Worm (Caenorhabditis elegans) whole organism, L1 larva: ENCODE measurements around the gene C34B4.2.
A peak's percentile ranks its signal among the peaks of the same experiment; 100 is the strongest.

Source experiments
- C16A3.4 ChIP-seq: fragments of 150-350 bp; optimal IDR thresholded peaks from 2 replicates; lab custom pipeline; 2014; ENCODE audit warnings: missing biosample characterization, missing genetic modification characterization
- C34B4.2 ChIP-seq: sonication (generic microtip); optimal IDR thresholded peaks from 2 replicates; lab custom pipeline; 2017; ENCODE audit warnings: mild to moderate bottlenecking, missing genetic modification characterization, missing compliant biosample characterization
- F16B12.6 ChIP-seq: fragments of 150-350 bp; optimal IDR thresholded peaks from 2 replicates; lab custom pipeline; 2014; ENCODE audit warnings: missing biosample characterization, missing genetic modification characterization
- blmp-1 ChIP-seq: fragments of 150-350 bp; optimal IDR thresholded peaks from 2 replicates; lab custom pipeline; 2014; ENCODE audit warnings: missing biosample characterization, missing genetic modification characterization
- ceh-63 ChIP-seq: fragments of 200-800 bp; sonication (Bioruptor generic); optimal IDR thresholded peaks from 2 replicates; lab custom pipeline; 2018; ENCODE audit warnings: mild to moderate bottlenecking, missing genetic modification characterization, missing compliant biosample characterization
- ceh-82 ChIP-seq, 3 experiments: fragments of 150-350 bp in 1 of 3; sonication (generic microtip) in 2 of 3; optimal IDR thresholded peaks; 2 replicates each; lab custom pipeline; 2014 to 2017; ENCODE audit warnings: missing biosample characterization in 3 of 3, missing genetic modification characterization in 3 of 3
- ceh-90 ChIP-seq: sonication (generic microtip); optimal IDR thresholded peaks from 2 replicates; lab custom pipeline; 2016; ENCODE audit warnings: missing genetic modification characterization, missing compliant biosample characterization
- ces-1 ChIP-seq: fragments of 150-350 bp; optimal IDR thresholded peaks from 2 replicates; lab custom pipeline; 2014; ENCODE audit warnings: missing biosample characterization, missing genetic modification reagents, missing genetic modification characterization
- dpl-1 ChIP-seq, 3 experiments: fragments of 150-350 bp in 2 of 3; sonication (generic microtip) in 1 of 3; optimal IDR thresholded peaks; 2 replicates each; lab custom pipeline; 2014 to 2017; ENCODE audit warnings: missing biosample characterization in 3 of 3, missing genetic modification characterization in 3 of 3, missing genetic modification reagents in 3 of 3
- dsc-1 ChIP-seq: sonication (generic microtip); optimal IDR thresholded peaks from 2 replicates; lab custom pipeline; 2016; ENCODE audit warnings: mild to moderate bottlenecking, missing genetic modification characterization, missing compliant biosample characterization
- egl-13 ChIP-seq: sonication (generic microtip); optimal IDR thresholded peaks from 2 replicates; lab custom pipeline; 2016; ENCODE audit warnings: missing genotype, missing genetic modification reagents, missing genetic modification characterization, missing compliant biosample characterization
- egl-27 ChIP-seq, 2 experiments: fragments of 150-350 bp in 1 of 2; sonication (generic microtip); optimal IDR thresholded peaks; 3 replicates each; lab custom pipeline; 2017 to 2018; ENCODE audit warnings: missing biosample characterization in 2 of 2, missing genetic modification characterization in 2 of 2, missing genetic modification reagents in 2 of 2
- elt-3 ChIP-seq, 6 experiments: fragments of 150-350 bp in 1 of 6; sonication (generic microtip); optimal IDR thresholded peaks; 2 replicates each; lab custom pipeline; 2017 to 2018; ENCODE audit warnings: missing biosample characterization in 6 of 6, missing genetic modification characterization in 6 of 6, inconsistent platforms in 1 of 6
- ets-5 ChIP-seq: fragments of 200-800 bp; sonication (Bioruptor generic); IDR thresholded peaks from 2 replicates; pipeline ENCODE4 v1.3.6; 2022; ENCODE audit warnings: missing genetic modification characterization, missing compliant biosample characterization
- fkh-10 ChIP-seq: sonication (generic microtip); optimal IDR thresholded peaks from 2 replicates; lab custom pipeline; 2017; ENCODE audit warnings: missing biosample characterization, missing genetic modification reagents, missing genetic modification characterization
- grh-1 ChIP-seq: fragments of 200-800 bp; sonication (Bioruptor generic); IDR thresholded peaks from 2 replicates; pipeline ENCODE4 v1.3.6; 2022; ENCODE audit warnings: missing genetic modification reagents, missing genetic modification characterization, missing compliant biosample characterization
- hpl-2 ChIP-seq: fragments of 150-350 bp; optimal IDR thresholded peaks from 2 replicates; lab custom pipeline; 2014; ENCODE audit warnings: missing biosample characterization, missing genetic modification reagents, missing genetic modification characterization
- irx-1 ChIP-seq: sonication (generic microtip); optimal IDR thresholded peaks from 2 replicates; lab custom pipeline; 2016; ENCODE audit warnings: missing genetic modification characterization, missing compliant biosample characterization
- isw-1 ChIP-seq: fragments of 200-800 bp; sonication (Bioruptor generic); IDR thresholded peaks from 2 replicates; pipeline ENCODE4 v1.3.6; 2022; ENCODE audit warnings: missing genetic modification characterization, missing compliant biosample characterization
- jun-1 ChIP-seq: fragments of 150-350 bp; optimal IDR thresholded peaks from 2 replicates; lab custom pipeline; 2014; ENCODE audit warnings: missing biosample characterization, missing genetic modification reagents, missing genetic modification characterization
- lin-13 ChIP-seq: fragments of 150-350 bp; optimal IDR thresholded peaks from 2 replicates; lab custom pipeline; 2014; ENCODE audit warnings: missing biosample characterization, missing genetic modification reagents, missing genetic modification characterization
- lin-35 ChIP-seq, 2 experiments: fragments of 150-350 bp; optimal IDR thresholded peaks; 2 replicates each; lab custom pipeline; 2014; ENCODE audit warnings: missing biosample characterization in 2 of 2, missing genetic modification characterization in 2 of 2, missing genetic modification reagents in 2 of 2
- lir-3 ChIP-seq: sonication (generic microtip); optimal IDR thresholded peaks from 2 replicates; lab custom pipeline; 2016; ENCODE audit warnings: mild to moderate bottlenecking, missing genetic modification characterization, moderate library complexity, missing compliant biosample characterization; ENCODE audit not compliant: poor library complexity
- mab-9 ChIP-seq: fragments of 200-800 bp; sonication (Bioruptor generic); IDR thresholded peaks from 2 replicates; pipeline ENCODE4 v1.3.6; 2022; ENCODE audit warnings: missing genetic modification reagents, missing genetic modification characterization, missing compliant biosample characterization
- mdl-1 ChIP-seq, 2 experiments: fragments of 150-350 bp; optimal IDR thresholded peaks; 2 replicates each; lab custom pipeline; 2014 to 2017; ENCODE audit warnings: missing biosample characterization in 2 of 2, missing genetic modification characterization in 2 of 2, inconsistent platforms in 1 of 2
- mep-1 ChIP-seq: fragments of 150-350 bp; optimal IDR thresholded peaks from 2 replicates; lab custom pipeline; 2014; ENCODE audit warnings: missing biosample characterization, missing genetic modification characterization
- nhr-11 ChIP-seq: fragments of 150-350 bp; optimal IDR thresholded peaks from 2 replicates; lab custom pipeline; 2014; ENCODE audit warnings: missing biosample characterization, missing genetic modification characterization
- nhr-19 ChIP-seq: fragments of 200-800 bp; sonication (Bioruptor generic); conservative IDR thresholded peaks from 2 replicates; pipeline ENCODE4 v1.3.6; 2022; ENCODE audit warnings: missing genetic modification characterization, missing compliant biosample characterization
- nhr-237 ChIP-seq: fragments of 150-350 bp; optimal IDR thresholded peaks from 2 replicates; lab custom pipeline; 2014; ENCODE audit warnings: missing biosample characterization, missing genetic modification characterization
- nhr-28 ChIP-seq: fragments of 150-350 bp; optimal IDR thresholded peaks from 2 replicates; lab custom pipeline; 2014; ENCODE audit warnings: missing biosample characterization, missing genetic modification characterization
- nhr-47 ChIP-seq: sonication (generic microtip); optimal IDR thresholded peaks from 2 replicates; lab custom pipeline; 2016; ENCODE audit warnings: mild to moderate bottlenecking, missing genetic modification characterization, moderate library complexity, missing compliant biosample characterization
- nhr-71 ChIP-seq: sonication (generic microtip); optimal IDR thresholded peaks from 2 replicates; lab custom pipeline; 2016; ENCODE audit warnings: mild to moderate bottlenecking, missing genetic modification characterization, moderate library complexity, missing compliant biosample characterization
- nhr-76 ChIP-seq: sonication (generic microtip); optimal IDR thresholded peaks from 2 replicates; lab custom pipeline; 2017; ENCODE audit warnings: missing biosample characterization, missing genetic modification characterization
- nhr-77 ChIP-seq: fragments of 150-350 bp; optimal IDR thresholded peaks from 2 replicates; lab custom pipeline; 2014; ENCODE audit warnings: missing biosample characterization, missing genetic modification characterization
- nhr-85 ChIP-seq: sonication (generic microtip); peaks from one replicate; lab custom pipeline; 2016; ENCODE audit warnings: missing genetic modification characterization, inconsistent platforms, missing compliant biosample characterization
- nhr-90 ChIP-seq: sonication (generic microtip); optimal IDR thresholded peaks from 2 replicates; lab custom pipeline; 2016; ENCODE audit warnings: mild to moderate bottlenecking, missing genetic modification characterization, missing compliant biosample characterization; ENCODE audit not compliant: poor library complexity
- pag-3 ChIP-seq: sonication (generic microtip); optimal IDR thresholded peaks from 2 replicates; lab custom pipeline; 2017; ENCODE audit warnings: missing genetic modification characterization, mild to moderate bottlenecking, missing compliant biosample characterization, antibody characterized with exemption, borderline replicate concordance; ENCODE audit not compliant: insufficient read depth
- pqm-1 ChIP-seq: sonication (generic microtip); optimal IDR thresholded peaks from 3 replicates; lab custom pipeline; 2017; ENCODE audit warnings: missing biosample characterization, missing genetic modification characterization
- rnt-1 ChIP-seq: sonication (generic microtip); optimal IDR thresholded peaks from 2 replicates; lab custom pipeline; 2016; ENCODE audit warnings: mild to moderate bottlenecking, missing genetic modification characterization, moderate library complexity, missing compliant biosample characterization
- skn-1 ChIP-seq: fragments of 150-350 bp; optimal IDR thresholded peaks from 2 replicates; lab custom pipeline; 2014; ENCODE audit warnings: missing biosample characterization, missing genetic modification characterization
- snpc-4 ChIP-seq: fragments of 150-350 bp; optimal IDR thresholded peaks from 2 replicates; lab custom pipeline; 2014; ENCODE audit warnings: missing biosample characterization, missing genetic modification characterization
- sup-37 ChIP-seq: fragments of 200-800 bp; sonication (Bioruptor generic); optimal IDR thresholded peaks from 2 replicates; lab custom pipeline; 2018; ENCODE audit warnings: mild to moderate bottlenecking, missing genetic modification characterization, missing compliant biosample characterization
- swsn-7 ChIP-seq: sonication (generic microtip); optimal IDR thresholded peaks from 2 replicates; lab custom pipeline; 2016; ENCODE audit warnings: missing genetic modification characterization, missing compliant biosample characterization
- tbx-2 ChIP-seq: sonication (generic microtip); optimal IDR thresholded peaks from 2 replicates; lab custom pipeline; 2016; ENCODE audit warnings: missing genetic modification characterization, missing compliant biosample characterization
- unc-30 ChIP-seq: sonication (generic microtip); optimal IDR thresholded peaks from 2 replicates; lab custom pipeline; 2017; ENCODE audit warnings: missing biosample characterization, missing genetic modification characterization
- unc-62 ChIP-seq: fragments of 150-350 bp; optimal IDR thresholded peaks from 2 replicates; lab custom pipeline; 2014; ENCODE audit warnings: missing biosample characterization, missing genetic modification reagents, missing genetic modification characterization
- unc-86 ChIP-seq: sonication (generic microtip); optimal IDR thresholded peaks from 2 replicates; lab custom pipeline; 2016; ENCODE audit warnings: missing genetic modification characterization, missing compliant biosample characterization
- unc-98 ChIP-seq: fragments of 200-800 bp; sonication (Bioruptor generic); IDR thresholded peaks from 2 replicates; pipeline ENCODE4 v1.3.6; 2022; ENCODE audit warnings: missing genetic modification characterization, missing compliant biosample characterization
- xbp-1 ChIP-seq: sonication (generic microtip); optimal IDR thresholded peaks from 2 replicates; lab custom pipeline; 2016; ENCODE audit warnings: missing genetic modification characterization, missing compliant biosample characterization
- zip-4 ChIP-seq: fragments of 200-800 bp; sonication (Bioruptor generic); optimal IDR thresholded peaks from 2 replicates; lab custom pipeline; 2018; ENCODE audit warnings: mild to moderate bottlenecking, missing genetic modification characterization, moderate library complexity, missing compliant biosample characterization
- ztf-11 ChIP-seq, 2 experiments: sonication (generic microtip); optimal IDR thresholded peaks; 2 replicates each; lab custom pipeline; 2016 to 2017; ENCODE audit warnings: missing genetic modification characterization in 2 of 2, missing biosample characterization in 1 of 2, missing compliant biosample characterization in 1 of 2
- ztf-4 ChIP-seq: fragments of 150-350 bp; optimal IDR thresholded peaks from 2 replicates; lab custom pipeline; 2014; ENCODE audit warnings: missing biosample characterization, missing genetic modification characterization

Gene C34B4.2

ce11 chrV:13082442-13083126 is at the start of gene C34B4.2:
Gene C34B4.2 (plus strand): TSS chrV:13083055.
- TF ChIP-seq lin-13 (GFP tag; lab: Kevin White, UChicago) = peak; percentile 49
- no peak for TF ChIP-seq pqm-1 (tag; lab: Kevin White, UChicago)
- TF ChIP-seq ces-1 (GFP tag; lab: Kevin White, UChicago) = no peak
- TF ChIP-seq isw-1 (GFP tag; lab: Robert Waterston, UW) = no peak
- TF ChIP-seq nhr-237 (tag; lab: Kevin White, UChicago) = no peak
- TF ChIP-seq pag-3 = no peak
- peak; percentile 68 for TF ChIP-seq mep-1
- peak; percentile 59 for TF ChIP-seq nhr-90
- TF ChIP-seq grh-1 = no peak
- no peak for TF ChIP-seq ceh-63
- peak in 1 of 3 experiments; percentile 24 for TF ChIP-seq ceh-82 (tag; optimal IDR thresholded peaks at IDR 0.05; lab: Kevin White, UChicago)
- TF ChIP-seq ets-5 = no peak
- peak in 2 of 6 experiments; percentile 8 to 38 for TF ChIP-seq elt-3 (tag; optimal IDR thresholded peaks at IDR 0.05; lab: Kevin White, UChicago)
- peak; percentile 33 to 34 for TF ChIP-seq lin-35 (GFP tag; optimal IDR thresholded peaks at IDR 0.05; lab: Kevin White, UChicago)
- no peak for TF ChIP-seq hpl-2
- no peak for TF ChIP-seq snpc-4
- no peak for TF ChIP-seq unc-86 (tag; lab: Kevin White, UChicago)
- no peak for TF ChIP-seq lir-3 (tag; lab: Kevin White, UChicago)
- no peak for TF ChIP-seq jun-1
- peak; percentile 88 for TF ChIP-seq nhr-77 (tag; lab: Kevin White, UChicago)
- peak in 2 of 3 experiments; percentile 7 to 45 for TF ChIP-seq dpl-1 (GFP tag; optimal IDR thresholded peaks at IDR 0.05; lab: Kevin White, UChicago)
- TF ChIP-seq ztf-11 (tag; optimal IDR thresholded peaks at IDR 0.05; lab: Kevin White, UChicago) = no peak
- peak; percentile 67 for TF ChIP-seq ztf-4 (tag; lab: Kevin White, UChicago)
- peak; percentile 11 for TF ChIP-seq skn-1 (tag; lab: Kevin White, UChicago)
- TF ChIP-seq unc-30 (tag; lab: Kevin White, UChicago) = no peak
- TF ChIP-seq egl-27 (tag; optimal IDR thresholded peaks at IDR 0.05; lab: Kevin White, UChicago) = peak; percentile 81 to 84
- peak; percentile 66 for TF ChIP-seq nhr-85 (tag; lab: Kevin White, UChicago)
- peak; percentile 57 for TF ChIP-seq nhr-47 (tag; lab: Kevin White, UChicago)
- peak; percentile 64 for TF ChIP-seq swsn-7 (tag; lab: Kevin White, UChicago)
- peak; percentile 35 for TF ChIP-seq C16A3.4 (tag; lab: Kevin White, UChicago)
- peak; percentile 87 for TF ChIP-seq tbx-2 (tag; lab: Kevin White, UChicago)
- peak; percentile 32 for TF ChIP-seq dsc-1 (tag; lab: Kevin White, UChicago)
- TF ChIP-seq egl-13 = no peak
- TF ChIP-seq nhr-71 = peak; percentile 93
- peak; percentile 27 for TF ChIP-seq fkh-10
- peak; percentile 92 for TF ChIP-seq nhr-19 (GFP tag; lab: Robert Waterston, UW)
- peak; percentile 73 for TF ChIP-seq mab-9
- TF ChIP-seq nhr-11 (tag; lab: Kevin White, UChicago) = peak; percentile 25
- no peak for TF ChIP-seq nhr-28 (tag; lab: Kevin White, UChicago)
- no peak for TF ChIP-seq unc-62 (GFP tag; lab: Kevin White, UChicago)
- peak; percentile 37 for TF ChIP-seq xbp-1 (tag; lab: Kevin White, UChicago)
- peak; percentile 40 for TF ChIP-seq zip-4 (GFP tag; lab: Kevin White, UChicago)
- peak; percentile 14; the same call in 1 of the 2 replicates for TF ChIP-seq unc-98 (GFP tag; lab: Robert Waterston, UW)
- no peak for TF ChIP-seq sup-37 (GFP tag; lab: Kevin White, UChicago)
- TF ChIP-seq blmp-1 = peak; percentile 78
- no peak for TF ChIP-seq nhr-76 (tag; lab: Kevin White, UChicago)
- TF ChIP-seq ceh-90 (tag; lab: Kevin White, UChicago) = no peak
- no peak for TF ChIP-seq F16B12.6
- peak in 1 of 2 experiments; percentile 79 for TF ChIP-seq mdl-1 (tag; optimal IDR thresholded peaks at IDR 0.05; lab: Kevin White, UChicago)
- TF ChIP-seq irx-1 (tag; lab: Kevin White, UChicago) = peak; percentile 63
- TF ChIP-seq rnt-1 = peak; percentile 85
- TF ChIP-seq C34B4.2 = no peak
